Worm (Caenorhabditis elegans) whole organism, L3 larva: ENCODE data around the gene C27B7.2.

Source experiments
- R02D3.7 ChIP-seq: fragments of 150-350 bp; optimal IDR thresholded peaks from 2 replicates; lab custom pipeline; 2014; ENCODE audit warnings: missing biosample characterization, missing genetic modification characterization
- ZK546.5 ChIP-seq: sonication (generic microtip); optimal IDR thresholded peaks from 2 replicates; lab custom pipeline; 2017; ENCODE audit warnings: missing biosample characterization, missing genetic modification characterization
- aly-2 ChIP-seq: fragments of 150-350 bp; optimal IDR thresholded peaks from 2 replicates; lab custom pipeline; 2014; ENCODE audit warnings: missing biosample characterization, missing genetic modification characterization
- ceh-28 ChIP-seq: fragments of 150-350 bp; optimal IDR thresholded peaks from 2 replicates; lab custom pipeline; 2014; ENCODE audit warnings: missing biosample characterization, missing genetic modification reagents, missing genetic modification characterization
- ceh-82 ChIP-seq: fragments of 150-350 bp; optimal IDR thresholded peaks from 2 replicates; lab custom pipeline; 2014; ENCODE audit warnings: missing biosample characterization, missing genetic modification characterization
- ceh-9 ChIP-seq: sonication (generic microtip); optimal IDR thresholded peaks from 2 replicates; lab custom pipeline; 2018; ENCODE audit warnings: missing biosample characterization, missing genetic modification characterization
- daf-12 ChIP-seq: fragments of 150-350 bp; optimal IDR thresholded peaks from 2 replicates; lab custom pipeline; 2014; ENCODE audit warnings: missing biosample characterization, missing genetic modification reagents, missing genetic modification characterization
- egl-27 ChIP-seq: sonication (generic microtip); optimal IDR thresholded peaks from 4 replicates; lab custom pipeline; 2017; ENCODE audit warnings: missing biosample characterization, missing genetic modification reagents, missing genetic modification characterization
- egl-5 ChIP-seq: fragments of 150-350 bp; optimal IDR thresholded peaks from 2 replicates; lab custom pipeline; 2017; ENCODE audit warnings: missing biosample characterization, missing genetic modification reagents, missing genetic modification characterization, inconsistent platforms
- elt-1 ChIP-seq: fragments of 150-350 bp; optimal IDR thresholded peaks from 2 replicates; lab custom pipeline; 2014; ENCODE audit warnings: missing biosample characterization, missing genetic modification characterization
- elt-2 ChIP-seq: sonication (generic microtip); optimal IDR thresholded peaks from 2 replicates; lab custom pipeline; 2016; ENCODE audit warnings: missing genetic modification reagents, mild to moderate bottlenecking, missing genetic modification characterization, missing compliant biosample characterization
- elt-3 ChIP-seq, 3 experiments: fragments of 150-350 bp in 1 of 3; sonication (generic microtip) in 2 of 3; optimal IDR thresholded peaks; 2 replicates in 2 of 3; 4 replicates in 1 of 3; lab custom pipeline; 2014 to 2017; ENCODE audit warnings: missing biosample characterization in 3 of 3, missing genetic modification characterization in 3 of 3
- eor-1 ChIP-seq, 2 experiments: fragments of 150-350 bp; optimal IDR thresholded peaks; 2 replicates each; lab custom pipeline; 2014 to 2018; ENCODE audit warnings: missing biosample characterization in 2 of 2, missing genetic modification characterization in 2 of 2
- fkh-2 ChIP-seq: fragments of 150-350 bp; optimal IDR thresholded peaks from 2 replicates; lab custom pipeline; 2014; ENCODE audit warnings: missing biosample characterization, missing genetic modification reagents, missing genetic modification characterization
- fos-1 ChIP-seq: fragments of 150-350 bp; optimal IDR thresholded peaks from 2 replicates; lab custom pipeline; 2014; ENCODE audit warnings: missing biosample characterization, missing genetic modification characterization
- hmg-11 ChIP-seq: sonication (generic microtip); optimal IDR thresholded peaks from 2 replicates; lab custom pipeline; 2016; ENCODE audit warnings: missing genetic modification characterization, missing compliant biosample characterization
- jun-1 ChIP-seq: fragments of 150-350 bp; optimal IDR thresholded peaks from 2 replicates; lab custom pipeline; 2014; ENCODE audit warnings: missing biosample characterization, missing genetic modification reagents, missing genetic modification characterization
- lin-15B ChIP-seq: fragments of 150-350 bp; optimal IDR thresholded peaks from 2 replicates; lab custom pipeline; 2014; ENCODE audit warnings: missing biosample characterization, missing genetic modification characterization
- lin-39 ChIP-seq: fragments of 150-350 bp; optimal IDR thresholded peaks from 2 replicates; lab custom pipeline; 2018; ENCODE audit warnings: missing biosample characterization, missing genetic modification reagents, missing genetic modification characterization
- lsy-12 ChIP-seq: sonication (generic microtip); optimal IDR thresholded peaks from 2 replicates; lab custom pipeline; 2016; ENCODE audit warnings: mild to moderate bottlenecking, missing genetic modification characterization, missing compliant biosample characterization
- mml-1 ChIP-seq: fragments of 150-350 bp; sonication (generic microtip); optimal IDR thresholded peaks from 3 replicates; lab custom pipeline; 2014; ENCODE audit warnings: missing biosample characterization, missing genetic modification characterization
- nfya-1 ChIP-seq: sonication (generic microtip); optimal IDR thresholded peaks from 2 replicates; lab custom pipeline; 2017; ENCODE audit warnings: missing genetic modification characterization, mild to moderate bottlenecking, missing compliant biosample characterization, antibody characterized with exemption, moderate library complexity; ENCODE audit not compliant: insufficient read depth
- nhr-11 ChIP-seq: fragments of 150-350 bp; optimal IDR thresholded peaks from 2 replicates; lab custom pipeline; 2014; ENCODE audit warnings: missing biosample characterization, missing genetic modification characterization
- nhr-12 ChIP-seq: fragments of 150-350 bp; optimal IDR thresholded peaks from 2 replicates; lab custom pipeline; 2014; ENCODE audit warnings: missing biosample characterization, missing genetic modification characterization
- nhr-23 ChIP-seq: fragments of 150-350 bp; optimal IDR thresholded peaks from 2 replicates; lab custom pipeline; 2014; ENCODE audit warnings: missing biosample characterization, missing genetic modification reagents, missing genetic modification characterization
- nhr-237 ChIP-seq: fragments of 150-350 bp; optimal IDR thresholded peaks from 2 replicates; lab custom pipeline; 2014; ENCODE audit warnings: missing biosample characterization, missing genetic modification characterization
- nhr-25 ChIP-seq: sonication (generic microtip); optimal IDR thresholded peaks from 2 replicates; lab custom pipeline; 2017; ENCODE audit warnings: missing biosample characterization, missing genetic modification characterization
- nhr-28 ChIP-seq: fragments of 150-350 bp; optimal IDR thresholded peaks from 2 replicates; lab custom pipeline; 2014; ENCODE audit warnings: missing biosample characterization, missing genetic modification characterization
- nhr-43 ChIP-seq: sonication (generic microtip); optimal IDR thresholded peaks from 2 replicates; lab custom pipeline; 2016; ENCODE audit warnings: mild to moderate bottlenecking, missing genetic modification characterization, missing compliant biosample characterization; ENCODE audit not compliant: poor library complexity, severe bottlenecking
- nhr-77 ChIP-seq: fragments of 150-350 bp; optimal IDR thresholded peaks from 2 replicates; lab custom pipeline; 2014; ENCODE audit warnings: missing biosample characterization, missing genetic modification characterization
- pha-4 ChIP-seq: fragments of 150-350 bp; optimal IDR thresholded peaks from 2 replicates; lab custom pipeline; 2014; ENCODE audit warnings: missing biosample characterization, missing genetic modification reagents, missing genetic modification characterization
- pqm-1 ChIP-seq: fragments of 150-350 bp; optimal IDR thresholded peaks from 2 replicates; lab custom pipeline; 2017; ENCODE audit warnings: missing biosample characterization, missing genetic modification characterization, inconsistent platforms
- sea-2 ChIP-seq: fragments of 150-350 bp; sonication (generic microtip); optimal IDR thresholded peaks from 4 replicates; lab custom pipeline; 2014; ENCODE audit warnings: missing biosample characterization, missing genetic modification reagents, missing genetic modification characterization
- skn-1 ChIP-seq: fragments of 150-350 bp; optimal IDR thresholded peaks from 2 replicates; lab custom pipeline; 2014; ENCODE audit warnings: missing biosample characterization, missing genetic modification characterization
- snpc-4 ChIP-seq: fragments of 150-350 bp; optimal IDR thresholded peaks from 2 replicates; lab custom pipeline; 2014; ENCODE audit warnings: missing biosample characterization, missing genetic modification characterization
- tbx-2 ChIP-seq: sonication (generic microtip); optimal IDR thresholded peaks from 2 replicates; lab custom pipeline; 2016; ENCODE audit warnings: mild to moderate bottlenecking, missing genetic modification characterization, missing compliant biosample characterization
- unc-39 ChIP-seq: sonication (generic microtip); optimal IDR thresholded peaks from 4 replicates; lab custom pipeline; 2017; ENCODE audit warnings: missing biosample characterization, missing genetic modification characterization
- zag-1 ChIP-seq: fragments of 150-350 bp; optimal IDR thresholded peaks from 2 replicates; lab custom pipeline; 2014; ENCODE audit warnings: missing biosample characterization, missing genetic modification characterization
- ztf-11 ChIP-seq: fragments of 150-350 bp; optimal IDR thresholded peaks from 2 replicates; lab custom pipeline; 2014; ENCODE audit warnings: missing biosample characterization, missing genetic modification characterization
- ztf-4 ChIP-seq: fragments of 150-350 bp; optimal IDR thresholded peaks from 2 replicates; lab custom pipeline; 2014; ENCODE audit warnings: missing biosample characterization, missing genetic modification characterization

Gene C27B7.2

ce11 chrIV:8920284-8920806 is 27.7 kb downstream of the C27B7.2 start:
- TF ChIP-seq nhr-28 (tag; lab: Kevin White, UChicago) (no peak), nfya-1 (peak; percentile 23), nhr-237 (no peak), nhr-23 (tag; lab: Kevin White, UChicago) (peak; percentile 40), nhr-11 (tag; lab: Kevin White, UChicago) (no peak), tbx-2 (no peak), lsy-12 (tag; lab: Kevin White, UChicago) (no peak), fkh-2 (tag; lab: Kevin White, UChicago) (no peak), elt-1 (tag; lab: Kevin White, UChicago) (no peak), R02D3.7 (tag; lab: Kevin White, UChicago) (no peak), skn-1 (tag; lab: Kevin White, UChicago) (no peak), ceh-28 (tag; lab: Kevin White, UChicago) (no peak), nhr-77 (tag; lab: Kevin White, UChicago) (no peak), unc-39 (tag; lab: Kevin White, UChicago) (no peak), fos-1 (tag; lab: Kevin White, UChicago) (no peak), aly-2 (tag; lab: Kevin White, UChicago) (no peak), pqm-1 (no peak), eor-1 (tag; optimal IDR thresholded peaks at IDR 0.05; lab: Kevin White, UChicago) (no peak), jun-1 (tag; lab: Kevin White, UChicago) (no peak), lin-15B (tag; lab: Kevin White, UChicago) (no peak), mml-1 (no peak), ztf-11 (tag; lab: Kevin White, UChicago) (no peak), ceh-9 (tag; lab: Kevin White, UChicago) (no peak), lin-39 (peak; percentile 6), nhr-25 (tag; lab: Kevin White, UChicago) (no peak), nhr-12 (no peak), hmg-11 (tag; lab: Kevin White, UChicago) (peak; percentile 41), ceh-82 (tag; lab: Kevin White, UChicago) (no peak), egl-27 (tag; lab: Kevin White, UChicago) (no peak), sea-2 (GFP tag; lab: Kevin White, UChicago) (no peak), nhr-43 (tag; lab: Kevin White, UChicago) (peak; percentile 1), ztf-4 (tag; lab: Kevin White, UChicago) (no peak), daf-12 (tag; lab: Kevin White, UChicago) (no peak), elt-3 (tag; optimal IDR thresholded peaks at IDR 0.05; lab: Kevin White, UChicago) (peak in 1 of 3 experiments; percentile 56), ZK546.5 (tag; lab: Kevin White, UChicago) (no peak), egl-5 (no peak)

DNA sequence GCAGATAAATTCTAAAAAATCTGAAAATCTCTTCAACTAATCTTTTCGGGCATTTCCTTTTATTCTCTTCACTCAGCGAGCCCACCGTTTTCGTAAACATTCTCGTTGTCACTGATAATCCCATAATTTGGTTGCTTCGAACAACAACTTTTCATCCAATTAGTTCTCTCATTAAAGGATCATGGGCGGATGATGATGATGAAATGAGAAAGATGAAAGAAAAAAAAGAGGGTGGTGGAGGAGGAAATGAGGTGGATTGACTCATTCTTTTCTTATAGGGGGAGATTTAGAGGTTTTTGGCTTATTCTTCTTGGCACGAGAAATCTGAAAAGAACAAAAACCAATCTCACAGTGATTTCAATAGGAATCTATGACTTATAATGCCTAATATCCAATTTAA is 28.5 kb downstream of the C27B7.2 start:
- TF ChIP-seq elt-3 (tag; optimal IDR thresholded peaks at IDR 0.05; lab: Kevin White, UChicago), result no peak
- no peak for TF ChIP-seq ceh-9 (tag; lab: Kevin White, UChicago)
- TF ChIP-seq nhr-77 (tag; lab: Kevin White, UChicago), result no peak
- TF ChIP-seq egl-5, result peak; percentile 72
- TF ChIP-seq, all 47 proteins: peak for 1

DNA sequence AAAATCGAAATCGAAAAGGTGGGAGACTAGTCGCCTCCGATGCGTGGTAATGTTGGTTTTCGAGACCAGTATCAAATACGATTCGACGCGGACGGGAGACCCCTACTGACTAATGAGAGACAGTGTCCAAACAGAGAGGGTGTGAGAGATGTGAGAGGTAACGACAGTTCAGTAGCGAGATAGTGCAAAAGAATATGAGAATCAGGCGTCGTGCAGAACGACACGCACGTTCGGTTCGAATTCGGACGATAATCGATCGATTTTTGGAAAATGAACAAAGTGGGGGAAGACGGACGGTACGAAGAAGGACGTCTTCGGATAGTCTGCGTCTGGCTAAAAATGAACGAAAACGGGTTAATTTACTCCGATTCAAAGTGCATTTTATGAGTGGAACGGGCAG is 29.3 kb downstream of the C27B7.2 start, which contains the start of gene D1046.16:
TSS of gene D1046.16 (plus strand) at position 195 of the 400 bp plus-strand sequence.
- TF ChIP-seq nhr-43 (tag; lab: Kevin White, UChicago) (peak; percentile 19), zag-1 (tag; lab: Kevin White, UChicago) (no peak), nhr-25 (tag; lab: Kevin White, UChicago) (peak; percentile 90), snpc-4 (peak; percentile 20), ceh-28 (tag; lab: Kevin White, UChicago) (peak; percentile 68), tbx-2 (no peak), nfya-1 (peak; percentile 20), fkh-2 (tag; lab: Kevin White, UChicago) (no peak), ztf-11 (tag; lab: Kevin White, UChicago) (no peak), pha-4 (tag; lab: Kevin White, UChicago) (peak; percentile 42), R02D3.7 (tag; lab: Kevin White, UChicago) (no peak), lin-15B (tag; lab: Kevin White, UChicago) (peak; percentile 49), hmg-11 (tag; lab: Kevin White, UChicago) (peak; percentile 37), eor-1 (tag; optimal IDR thresholded peaks at IDR 0.05; lab: Kevin White, UChicago) (no peak), nhr-23 (tag; lab: Kevin White, UChicago) (peak; percentile 53), elt-2 (tag; lab: Kevin White, UChicago) (peak; percentile 35)
- TF ChIP-seq, all 47 proteins: peak for 10
